Worm (Caenorhabditis elegans) whole organism, young adult: ENCODE data around the gene T10F2.5.
A peak's percentile ranks its signal among the peaks of the same experiment; 100 is the strongest.

Source experiments
- B0019.2 ChIP-seq: fragments of 200-800 bp; sonication (Bioruptor generic); conservative IDR thresholded peaks from 2 replicates; pipeline ENCODE4 v1.3.6; 2022; ENCODE audit warnings: missing genetic modification reagents, missing genetic modification characterization, missing compliant biosample characterization
- C06A6.2 ChIP-seq: fragments of 200-800 bp; sonication (Bioruptor generic); conservative IDR thresholded peaks from 2 replicates; pipeline ENCODE4 v1.3.6; 2022; ENCODE audit warnings: missing genetic modification characterization, missing compliant biosample characterization
- F22D6.2 ChIP-seq: sonication (generic microtip); optimal IDR thresholded peaks from 2 replicates; lab custom pipeline; 2016; ENCODE audit warnings: mild to moderate bottlenecking, missing genetic modification characterization, missing compliant biosample characterization
- F37B4.10 ChIP-seq: fragments of 200-800 bp; sonication (Bioruptor generic); IDR thresholded peaks from 2 replicates; pipeline ENCODE4 v1.3.6; 2022; ENCODE audit warnings: missing genetic modification characterization, missing compliant biosample characterization
- F39B2.1 ChIP-seq: fragments of 200-800 bp; sonication (Bioruptor generic); IDR thresholded peaks from 2 replicates; pipeline ENCODE4 v1.3.6; 2022; ENCODE audit warnings: missing genetic modification reagents, missing genetic modification characterization, missing compliant biosample characterization
- Y79H2A.3 ChIP-seq: fragments of 200-800 bp; sonication (Bioruptor generic); conservative IDR thresholded peaks from 2 replicates; pipeline ENCODE4 v1.3.6; 2022; ENCODE audit warnings: missing genetic modification reagents, missing genetic modification characterization, missing compliant biosample characterization
- ZK185.1 ChIP-seq: sonication (generic microtip); optimal IDR thresholded peaks from 2 replicates; lab custom pipeline; 2016; ENCODE audit warnings: mild to moderate bottlenecking, missing genetic modification characterization, missing compliant biosample characterization; ENCODE audit not compliant: poor library complexity, severe bottlenecking
- akir-1 ChIP-seq: fragments of 200-800 bp; sonication (Bioruptor generic); optimal IDR thresholded peaks from 2 replicates; lab custom pipeline; 2018; ENCODE audit warnings: mild to moderate bottlenecking, missing genetic modification characterization, moderate library complexity, missing compliant biosample characterization
- aptf-2 ChIP-seq: fragments of 200-800 bp; sonication (Bioruptor generic); conservative IDR thresholded peaks from 2 replicates; pipeline ENCODE4 v1.3.6; 2022; ENCODE audit warnings: missing genetic modification reagents, missing genetic modification characterization, missing compliant biosample characterization
- aptf-3 ChIP-seq: fragments of 200-800 bp; sonication (Bioruptor generic); IDR thresholded peaks from 2 replicates; pipeline ENCODE4 v1.3.6; 2022; ENCODE audit warnings: missing genetic modification characterization, missing compliant biosample characterization
- bed-1 ChIP-seq: fragments of 200-800 bp; sonication (Bioruptor generic); IDR thresholded peaks from 2 replicates; pipeline ENCODE4 v1.3.6; 2022; ENCODE audit warnings: missing genetic modification reagents, missing genetic modification characterization, missing compliant biosample characterization
- bed-2 ChIP-seq: fragments of 200-800 bp; sonication (Bioruptor generic); IDR thresholded peaks from 2 replicates; pipeline ENCODE4 v1.3.6; 2022; ENCODE audit warnings: missing genetic modification reagents, missing genetic modification characterization, missing compliant biosample characterization
- ccch-3 ChIP-seq: fragments of 200-800 bp; sonication (Bioruptor generic); optimal IDR thresholded peaks from 2 replicates; lab custom pipeline; 2018; ENCODE audit warnings: mild to moderate bottlenecking, missing genetic modification characterization, missing compliant biosample characterization
- cebp-1 ChIP-seq, 2 experiments: fragments of 200-800 bp in 1 of 2; sonication (Bioruptor generic) in 1 of 2; sonication (generic microtip) in 1 of 2; IDR thresholded peaks in 1 of 2; optimal IDR thresholded peaks in 1 of 2; 2 replicates each; pipeline versions ENCODE4 v1.3.6 to Lab custom; 2017 to 2022; ENCODE audit warnings: missing compliant biosample characterization in 2 of 2, missing genetic modification characterization in 2 of 2, mild to moderate bottlenecking in 1 of 2, missing genetic modification reagents in 1 of 2, moderate library complexity in 1 of 2
- die-1 ChIP-seq: sonication (generic microtip); optimal IDR thresholded peaks from 2 replicates; lab custom pipeline; 2016; ENCODE audit warnings: missing genotype, mild to moderate bottlenecking, missing genetic modification characterization, missing compliant biosample characterization
- dox-1 ChIP-seq: fragments of 200-800 bp; sonication (Bioruptor generic); IDR thresholded peaks from 2 replicates; pipeline ENCODE4 v1.3.6; 2022; ENCODE audit warnings: missing genetic modification reagents, missing genetic modification characterization, missing compliant biosample characterization
- efl-1 ChIP-seq: fragments of 150-350 bp; optimal IDR thresholded peaks from 2 replicates; lab custom pipeline; 2014; ENCODE audit warnings: missing biosample characterization, missing genetic modification reagents, missing genetic modification characterization
- egl-44 ChIP-seq: fragments of 200-800 bp; sonication (Bioruptor generic); IDR thresholded peaks from 2 replicates; pipeline ENCODE4 v1.3.6; 2022; ENCODE audit warnings: missing genetic modification reagents, missing genetic modification characterization, missing compliant biosample characterization
- lag-1 ChIP-seq: fragments of 200-800 bp; sonication (Bioruptor generic); IDR thresholded peaks from 2 replicates; pipeline ENCODE4 v1.3.6; 2022; ENCODE audit warnings: missing genetic modification reagents, missing genetic modification characterization, missing compliant biosample characterization
- let-607 ChIP-seq, 2 experiments: fragments of 200-800 bp in 1 of 2; sonication (Bioruptor generic) in 1 of 2; sonication (generic microtip) in 1 of 2; optimal IDR thresholded peaks; 2 replicates each; lab custom pipeline; 2016 to 2018; ENCODE audit warnings: mild to moderate bottlenecking in 2 of 2, missing compliant biosample characterization in 2 of 2, missing genetic modification characterization in 2 of 2, moderate library complexity in 2 of 2, missing genotype in 1 of 2
- lin-35 ChIP-seq, 3 experiments: fragments of 150-350 bp in 2 of 3; sonication (generic microtip) in 1 of 3; optimal IDR thresholded peaks; 2 replicates each; lab custom pipeline; 2014 to 2018; ENCODE audit warnings: missing biosample characterization in 3 of 3, missing genetic modification characterization in 3 of 3, missing genetic modification reagents in 3 of 3
- lir-1 ChIP-seq: fragments of 200-800 bp; sonication (Bioruptor generic); conservative IDR thresholded peaks from 2 replicates; pipeline ENCODE4 v1.3.6; 2022; ENCODE audit warnings: missing genetic modification reagents, missing genetic modification characterization, missing compliant biosample characterization
- mes-4 ChIP-seq: sonication (generic microtip); optimal IDR thresholded peaks from 2 replicates; lab custom pipeline; 2016; ENCODE audit warnings: missing genotype, missing genetic modification characterization, missing compliant biosample characterization
- nhr-179 ChIP-seq: sonication (generic microtip); optimal IDR thresholded peaks from 2 replicates; lab custom pipeline; 2016; ENCODE audit warnings: mild to moderate bottlenecking, missing genetic modification characterization, missing compliant biosample characterization
- nhr-80 ChIP-seq: sonication (generic microtip); optimal IDR thresholded peaks from 2 replicates; lab custom pipeline; 2016; ENCODE audit warnings: missing genetic modification characterization, missing compliant biosample characterization
- nhr-90 ChIP-seq: sonication (generic microtip); optimal IDR thresholded peaks from 2 replicates; lab custom pipeline; 2016; ENCODE audit warnings: missing genotype, mild to moderate bottlenecking, missing genetic modification characterization, missing compliant biosample characterization
- repo-1 ChIP-seq: sonication (generic microtip); optimal IDR thresholded peaks from 2 replicates; lab custom pipeline; 2017; ENCODE audit warnings: mild to moderate bottlenecking, missing genetic modification characterization, missing compliant biosample characterization
- rpc-1 ChIP-seq, 2 experiments: fragments of 150-350 bp in 1 of 2; sonication (generic microtip) in 1 of 2; optimal IDR thresholded peaks; 2 replicates each; lab custom pipeline; 2014 to 2018; ENCODE audit warnings: missing biosample characterization in 1 of 2, missing genetic modification characterization in 1 of 2, missing genetic modification reagents in 1 of 2, missing genotype in 1 of 2
- snpc-3.4 ChIP-seq: sonication (generic microtip); optimal IDR thresholded peaks from 2 replicates; lab custom pipeline; 2017; ENCODE audit warnings: missing genetic modification characterization, mild to moderate bottlenecking, missing compliant biosample characterization, antibody characterized with exemption, moderate library complexity, missing genotype, missing genetic modification reagents
- tbp1 ChIP-seq: fragments of 200-800 bp; sonication (Bioruptor generic); optimal IDR thresholded peaks from 2 replicates; lab custom pipeline; 2018; ENCODE audit warnings: mild to moderate bottlenecking, missing genetic modification characterization, missing compliant biosample characterization
- tbx-9 ChIP-seq: sonication (generic microtip); optimal IDR thresholded peaks from 2 replicates; lab custom pipeline; 2016; ENCODE audit warnings: borderline replicate concordance, missing genetic modification characterization, inconsistent platforms, missing compliant biosample characterization
- tlf-1 ChIP-seq: fragments of 200-800 bp; sonication (Bioruptor generic); optimal IDR thresholded peaks from 2 replicates; lab custom pipeline; 2018; ENCODE audit warnings: mild to moderate bottlenecking, missing genetic modification characterization, missing compliant biosample characterization
- zfh-2 ChIP-seq: fragments of 200-800 bp; sonication (Bioruptor generic); conservative IDR thresholded peaks from 2 replicates; pipeline ENCODE4 v1.3.6; 2022; ENCODE audit warnings: missing genetic modification reagents, missing genetic modification characterization, missing compliant biosample characterization
- ztf-3 ChIP-seq: fragments of 200-800 bp; sonication (Bioruptor generic); optimal IDR thresholded peaks from 2 replicates; lab custom pipeline; 2018; ENCODE audit warnings: mild to moderate bottlenecking, missing genetic modification characterization, missing compliant biosample characterization
- ztf-6 ChIP-seq: fragments of 200-800 bp; sonication (Bioruptor generic); IDR thresholded peaks from 2 replicates; pipeline ENCODE4 v1.3.6; 2022; ENCODE audit warnings: missing genetic modification reagents, missing genetic modification characterization, missing compliant biosample characterization

The T10F2.5 gene

DNA sequence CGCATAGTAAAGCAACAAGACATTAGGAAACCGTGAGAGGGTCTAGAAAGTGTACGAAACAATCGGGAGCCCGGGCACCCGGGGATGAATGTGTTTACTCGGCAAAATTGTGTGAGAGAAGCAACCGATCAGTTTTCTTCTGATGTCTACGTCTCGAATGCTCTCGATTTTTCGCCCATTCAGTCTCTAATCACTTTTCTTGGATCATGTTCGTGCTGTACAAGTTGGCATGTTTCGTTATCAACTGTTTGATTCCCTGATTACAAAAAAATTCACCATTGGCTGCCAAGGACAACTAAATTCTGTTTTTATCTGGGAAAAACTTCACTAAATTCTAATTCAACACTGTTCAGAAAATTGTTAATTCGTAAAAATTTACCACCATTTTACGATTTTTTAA, 21.2 kb upstream of the T10F2.5 start:
- TF ChIP-seq aptf-2 (GFP tag; lab: Robert Waterston, UW), result no peak
- TF ChIP-seq mes-4 (tag; lab: Kevin White, UChicago), result no peak
- TF ChIP-seq die-1 (tag; lab: Kevin White, UChicago), result no peak
- no peak for TF ChIP-seq F39B2.1 (GFP tag; lab: Robert Waterston, UW)
- peak; percentile 57 for TF ChIP-seq nhr-80 (tag; lab: Kevin White, UChicago)
- TF ChIP-seq aptf-3 (GFP tag; lab: Robert Waterston, UW), result no peak
- no peak for TF ChIP-seq lir-1
- peak; percentile 33; the same call in 1 of the 2 replicates for TF ChIP-seq dox-1 (GFP tag; lab: Robert Waterston, UW)
- no peak for TF ChIP-seq lag-1 (GFP tag; lab: Robert Waterston, UW)
- TF ChIP-seq ztf-6 (GFP tag; lab: Robert Waterston, UW), result no peak
- no peak for TF ChIP-seq let-607 (tag; optimal IDR thresholded peaks at IDR 0.05; lab: Kevin White, UChicago)
- TF ChIP-seq, all 124 proteins: peak for 2

DNA sequence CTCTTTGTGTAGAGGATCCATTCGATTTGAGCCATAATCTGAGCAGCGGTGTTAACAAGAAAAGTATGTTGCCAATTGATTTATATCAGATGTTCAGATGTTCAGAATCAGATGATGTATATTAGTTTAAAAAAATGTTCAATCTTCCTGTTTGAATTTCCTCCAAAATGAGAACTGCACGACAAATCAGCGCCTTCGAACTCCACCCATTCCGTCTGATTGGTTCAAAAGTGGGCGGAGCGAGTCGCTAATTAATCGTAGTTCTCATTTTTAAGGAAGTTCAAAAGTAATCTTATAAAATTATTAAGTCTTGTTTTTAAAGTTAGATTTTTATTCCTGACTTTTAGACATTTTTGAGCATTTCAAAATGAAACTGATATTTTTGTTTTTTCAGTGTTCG, 19.8 kb upstream of the T10F2.5 start:
- TF ChIP-seq tlf-1 (GFP tag; lab: Kevin White, UChicago), result no peak
- no peak for TF ChIP-seq let-607 (tag; optimal IDR thresholded peaks at IDR 0.05; lab: Kevin White, UChicago)
- no peak for TF ChIP-seq bed-2 (GFP tag; lab: Robert Waterston, UW)
- TF ChIP-seq nhr-179, result no peak
- TF ChIP-seq tbx-9 (tag; lab: Kevin White, UChicago), result no peak
- TF ChIP-seq F22D6.2 (tag; lab: Kevin White, UChicago), result no peak
- no peak for TF ChIP-seq tbp1 (GFP tag; lab: Kevin White, UChicago)
- no peak for TF ChIP-seq nhr-80 (tag; lab: Kevin White, UChicago)
- no peak for TF ChIP-seq rpc-1 (optimal IDR thresholded peaks at IDR 0.05; lab: Kevin White, UChicago)
- TF ChIP-seq rpc-1 (tag; optimal IDR thresholded peaks at IDR 0.05; lab: Kevin White, UChicago), result no peak
- no peak for TF ChIP-seq B0019.2 (GFP tag; lab: Robert Waterston, UW)
- no peak for TF ChIP-seq snpc-3.4 (tag; lab: Kevin White, UChicago)
- no peak for TF ChIP-seq zfh-2 (GFP tag; lab: Robert Waterston, UW)
- no peak for TF ChIP-seq ZK185.1
- no peak for TF ChIP-seq C06A6.2 (GFP tag; lab: Robert Waterston, UW)
- no peak for TF ChIP-seq repo-1 (tag; lab: Kevin White, UChicago)
- TF ChIP-seq lin-35 (GFP tag; optimal IDR thresholded peaks at IDR 0.05; lab: Kevin White, UChicago), result no peak
- TF ChIP-seq efl-1 (GFP tag; lab: Kevin White, UChicago), result no peak
- TF ChIP-seq ztf-3, result no peak

DNA sequence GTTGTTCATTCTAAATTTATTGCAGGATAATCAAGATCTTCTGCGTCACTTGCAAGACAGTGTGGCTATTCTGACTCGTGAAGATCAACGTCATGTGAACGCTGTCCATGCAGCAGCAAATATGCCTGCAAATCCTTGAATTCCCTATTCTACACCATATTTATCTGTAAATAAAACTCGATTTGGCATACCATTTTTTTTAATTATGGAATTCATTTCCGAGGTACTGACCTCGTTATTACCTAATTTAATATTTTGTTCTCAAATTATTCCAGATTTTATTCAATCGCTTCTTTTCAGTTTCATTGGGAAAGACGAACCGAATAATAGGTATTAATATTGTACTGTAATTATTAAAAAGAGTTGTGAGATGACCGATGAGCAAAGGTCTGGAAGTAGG, 14.2 kb upstream of the T10F2.5 start, which contains the start of gene cid-1:
TSS of gene cid-1 (plus strand) at position 301 of the 400 bp plus-strand sequence.
- TF ChIP-seq akir-1 (GFP tag; lab: Kevin White, UChicago) (no peak), egl-44 (GFP tag; lab: Robert Waterston, UW) (no peak), ccch-3 (GFP tag; lab: Kevin White, UChicago) (no peak), F37B4.10 (GFP tag; lab: Robert Waterston, UW) (no peak), cebp-1 (GFP tag; IDR thresholded peaks at IDR 0.05; lab: Robert Waterston, UW) (no peak), cebp-1 (tag; optimal IDR thresholded peaks at IDR 0.05; lab: Kevin White, UChicago) (no peak), Y79H2A.3 (GFP tag; lab: Robert Waterston, UW) (no peak), bed-1 (GFP tag; lab: Robert Waterston, UW) (no peak), nhr-90 (tag; lab: Kevin White, UChicago) (no peak)
